Fruit fly (Drosophila melanogaster) whole organism, adult: ENCODE results near the gene noc.

ENCODE experiments used
- CG12768 ChIP-seq: fragments of 200-800 bp; sonication (Bioruptor generic); optimal IDR thresholded peaks from 2 replicates; lab custom pipeline; 2017; ENCODE audit warnings: missing biosample characterization, missing genetic modification characterization, mild to moderate bottlenecking, moderate library complexity, missing genetic modification reagents
- Crg-1 ChIP-seq: fragments of 200-800 bp; sonication (Bioruptor generic); optimal IDR thresholded peaks from 2 replicates; lab custom pipeline; 2016; ENCODE audit warnings: missing biosample characterization, missing genetic modification characterization
- kay ChIP-seq: fragments of 200-800 bp; sonication (Bioruptor generic); peaks from one replicate; lab custom pipeline; 2016; ENCODE audit warnings: missing biosample characterization, missing genetic modification characterization, borderline replicate concordance

DNA sequence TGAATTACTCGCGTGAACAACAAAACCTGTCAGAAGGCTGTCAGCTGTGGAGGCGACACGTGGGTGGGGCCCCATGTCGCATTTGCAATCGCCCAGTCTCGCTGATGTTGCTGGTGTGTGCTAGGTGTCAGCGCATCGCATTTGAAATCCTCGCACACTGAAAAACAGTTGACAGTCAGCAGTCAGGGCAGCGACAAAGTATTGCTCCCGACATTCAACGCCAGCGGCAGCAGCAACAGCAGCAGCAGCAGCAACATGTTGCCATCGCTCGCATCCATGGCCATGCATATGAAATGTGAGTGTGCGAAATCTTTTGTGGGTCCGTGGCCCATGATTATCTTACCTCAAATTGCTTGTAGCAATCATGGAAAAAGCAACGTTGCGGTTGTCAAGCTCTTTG is 20.6 kb downstream of the noc start:
- no peak for TF ChIP-seq CG12768
- no peak for TF ChIP-seq Crg-1 (GFP tag; lab: Kevin White, UChicago)
- no peak for TF ChIP-seq kay (GFP tag; lab: Kevin White, UChicago)
